Worm (Caenorhabditis elegans): ENCODE results near the gene snn-1.

DNA sequence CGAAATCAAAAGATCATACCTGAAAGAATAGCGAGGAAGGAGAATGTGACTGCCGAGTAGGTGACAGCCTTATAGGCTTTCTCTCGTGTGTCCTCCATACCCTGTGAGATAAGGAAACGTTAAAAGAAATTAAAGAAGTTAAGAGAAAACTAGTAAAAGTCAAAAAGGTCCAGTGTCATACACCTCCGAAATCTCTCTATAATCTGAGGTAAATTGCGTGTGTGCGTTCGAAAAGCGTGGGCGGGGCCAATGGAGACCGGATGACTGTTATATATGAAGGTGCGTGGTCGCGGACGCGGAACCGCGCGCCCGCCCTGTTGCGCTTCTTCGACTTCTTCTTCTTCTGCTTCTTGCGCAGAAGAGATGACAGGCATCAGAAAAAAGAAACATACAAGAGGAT is 5.2 kb upstream of the snn-1 start, which contains the start of gene col-109:
- TF ChIP-seq lsy-2 (tag; optimal IDR thresholded peaks at IDR 0.05) (no peak), ceh-82 (tag; optimal IDR thresholded peaks at IDR 0.05) (no peak), aha-1 (tag; optimal IDR thresholded peaks at IDR 0.05) (no peak), sptf-1 (tag; optimal IDR thresholded peaks at IDR 0.05) (no peak), hlh-17 (GFP tag; optimal IDR thresholded peaks at IDR 0.05; ENCODE audit: borderline replicate concordance) (no peak), snu-23 (GFP tag; optimal IDR thresholded peaks at IDR 0.05) (no peak)

Measured in whole organism, L1 larva.